Worm (Caenorhabditis elegans) whole organism, L4 larva: Measurements from ENCODE around the gene lin-56.
A peak's percentile ranks its signal among the peaks of the same experiment; 100 is the strongest.

Experiments
- F44E2.7 ChIP-seq: fragments of 200-800 bp; sonication (Bioruptor generic); IDR thresholded peaks from 2 replicates; pipeline ENCODE4 v2.1.2; 2022; ENCODE audit warnings: missing genetic modification characterization, missing compliant biosample characterization
- T20F7.1 ChIP-seq: fragments of 200-800 bp; sonication (Bioruptor generic); optimal IDR thresholded peaks from 2 replicates; lab custom pipeline; 2018; ENCODE audit warnings: mild to moderate bottlenecking, missing genetic modification characterization, missing compliant biosample characterization
- Y75B8A.6 ChIP-seq: fragments of 200-800 bp; sonication (Bioruptor generic); IDR thresholded peaks from 2 replicates; pipeline ENCODE4 v1.3.6; 2022; ENCODE audit warnings: missing genetic modification reagents, missing genetic modification characterization, missing compliant biosample characterization
- ZK546.5 ChIP-seq, 2 experiments: sonication (generic microtip); optimal IDR thresholded peaks; 2 replicates each; lab custom pipeline; 2017; ENCODE audit warnings: missing biosample characterization in 2 of 2, missing genetic modification characterization in 2 of 2
- aha-1 ChIP-seq: fragments of 150-350 bp; peaks from one replicate; lab custom pipeline; 2014; ENCODE audit warnings: missing biosample characterization, missing genetic modification characterization
- ama-1 ChIP-seq: fragments of 150-350 bp; optimal IDR thresholded peaks from 2 replicates; lab custom pipeline; 2014; ENCODE audit warnings: inconsistent platforms, mixed read lengths
- ceh-20 ChIP-seq: fragments of 200-800 bp; sonication (Bioruptor generic); IDR thresholded peaks from 2 replicates; pipeline ENCODE4 v1.3.6; 2022; ENCODE audit warnings: missing genetic modification reagents, missing genetic modification characterization, missing compliant biosample characterization
- ceh-28 ChIP-seq: fragments of 150-350 bp; optimal IDR thresholded peaks from 2 replicates; lab custom pipeline; 2014; ENCODE audit warnings: missing biosample characterization, missing genetic modification reagents, missing genetic modification characterization
- ceh-82 ChIP-seq: sonication (generic microtip); optimal IDR thresholded peaks from 2 replicates; lab custom pipeline; 2017; ENCODE audit warnings: missing biosample characterization, missing genetic modification characterization
- ces-1 ChIP-seq: fragments of 150-350 bp; sonication (generic microtip); optimal IDR thresholded peaks from 4 replicates; lab custom pipeline; 2014; ENCODE audit warnings: missing biosample characterization, missing genetic modification reagents, missing genetic modification characterization
- daf-12 ChIP-seq: fragments of 150-350 bp; optimal IDR thresholded peaks from 2 replicates; lab custom pipeline; 2014; ENCODE audit warnings: missing biosample characterization, missing genetic modification reagents, missing genetic modification characterization
- daf-16 ChIP-seq, 3 experiments: sonication (generic microtip); optimal IDR thresholded peaks; 2 replicates each; lab custom pipeline; 2016 to 2017; ENCODE audit warnings: missing genetic modification characterization in 3 of 3, missing genetic modification reagents in 3 of 3, mild to moderate bottlenecking in 2 of 3, missing compliant biosample characterization in 2 of 3, missing biosample characterization in 1 of 3, moderate library complexity in 1 of 3
- daf-19 ChIP-seq: fragments of 200-800 bp; sonication (Bioruptor generic); conservative IDR thresholded peaks from 2 replicates; pipeline ENCODE4 v1.3.6; 2022; ENCODE audit warnings: missing genetic modification characterization, missing compliant biosample characterization
- dmd-6 ChIP-seq: fragments of 200-800 bp; sonication (Bioruptor generic); IDR thresholded peaks from 2 replicates; pipeline ENCODE4 v1.3.6; 2022; ENCODE audit warnings: missing genetic modification reagents, missing genetic modification characterization, missing compliant biosample characterization
- dmd-9 ChIP-seq: fragments of 200-800 bp; sonication (Bioruptor generic); IDR thresholded peaks from 2 replicates; pipeline ENCODE4 v1.3.6; 2022; ENCODE audit warnings: missing genetic modification reagents, missing genetic modification characterization, missing compliant biosample characterization
- dpl-1 ChIP-seq: fragments of 150-350 bp; optimal IDR thresholded peaks from 2 replicates; lab custom pipeline; 2014; ENCODE audit warnings: missing biosample characterization, missing genetic modification reagents, missing genetic modification characterization
- dve-1 ChIP-seq: sonication (generic microtip); optimal IDR thresholded peaks from 2 replicates; lab custom pipeline; 2017; ENCODE audit warnings: antibody characterized with exemption, mild to moderate bottlenecking, missing genetic modification characterization, missing compliant biosample characterization; ENCODE audit not compliant: insufficient read depth
- egl-27 ChIP-seq: sonication (generic microtip); optimal IDR thresholded peaks from 3 replicates; lab custom pipeline; 2017; ENCODE audit warnings: missing biosample characterization, missing genetic modification reagents, missing genetic modification characterization
- hif-1 ChIP-seq, 2 experiments: sonication (generic microtip); optimal IDR thresholded peaks; 2 replicates each; lab custom pipeline; 2016 to 2017; ENCODE audit warnings: missing compliant biosample characterization in 2 of 2, missing genetic modification characterization in 2 of 2, missing genetic modification reagents in 2 of 2, missing genotype in 2 of 2, mild to moderate bottlenecking in 1 of 2
- hlh-11 ChIP-seq: fragments of 200-800 bp; sonication (Bioruptor generic); optimal IDR thresholded peaks from 2 replicates; lab custom pipeline; 2018; ENCODE audit warnings: mild to moderate bottlenecking, missing genetic modification characterization, missing compliant biosample characterization
- hlh-30 ChIP-seq: sonication (generic microtip); optimal IDR thresholded peaks from 2 replicates; lab custom pipeline; 2017; ENCODE audit warnings: antibody characterized with exemption, mild to moderate bottlenecking, missing genetic modification characterization, missing compliant biosample characterization; ENCODE audit not compliant: insufficient read depth
- hmg-1.1 ChIP-seq: fragments of 200-800 bp; sonication (Bioruptor generic); IDR thresholded peaks from 2 replicates; pipeline ENCODE4 v1.3.6; 2022; ENCODE audit warnings: missing genetic modification reagents, missing genetic modification characterization, missing compliant biosample characterization
- lsy-2 ChIP-seq, 2 experiments: fragments of 150-350 bp in 1 of 2; sonication (generic microtip) in 1 of 2; optimal IDR thresholded peaks; 2 replicates each; lab custom pipeline; 2014 to 2017; ENCODE audit warnings: missing biosample characterization in 2 of 2, missing genetic modification characterization in 2 of 2
- mdl-1 ChIP-seq, 2 experiments: fragments of 150-350 bp in 1 of 2; sonication (generic microtip) in 1 of 2; optimal IDR thresholded peaks; 2 replicates each; lab custom pipeline; 2014 to 2017; ENCODE audit warnings: missing biosample characterization in 2 of 2, missing genetic modification characterization in 2 of 2
- mep-1 ChIP-seq: fragments of 150-350 bp; sonication (generic microtip); optimal IDR thresholded peaks from 3 replicates; lab custom pipeline; 2014; ENCODE audit warnings: missing biosample characterization, missing genetic modification characterization
- mes-2 ChIP-seq: sonication (generic microtip); optimal IDR thresholded peaks from 2 replicates; lab custom pipeline; 2016; ENCODE audit warnings: missing genotype, mild to moderate bottlenecking, missing genetic modification characterization, missing compliant biosample characterization; ENCODE audit not compliant: poor library complexity, severe bottlenecking
- mxl-3 ChIP-seq: fragments of 200-800 bp; sonication (Bioruptor generic); optimal IDR thresholded peaks from 2 replicates; lab custom pipeline; 2018; ENCODE audit warnings: mild to moderate bottlenecking, missing genetic modification characterization, missing compliant biosample characterization
- nhr-11 ChIP-seq: fragments of 150-350 bp; optimal IDR thresholded peaks from 2 replicates; lab custom pipeline; 2014; ENCODE audit warnings: missing biosample characterization, missing genetic modification characterization
- nhr-25 ChIP-seq: sonication (generic microtip); optimal IDR thresholded peaks from 2 replicates; lab custom pipeline; 2017; ENCODE audit warnings: missing genetic modification characterization, mild to moderate bottlenecking, missing compliant biosample characterization, antibody characterized with exemption, moderate library complexity, borderline replicate concordance; ENCODE audit not compliant: insufficient read depth
- nhr-28 ChIP-seq: fragments of 150-350 bp; optimal IDR thresholded peaks from 2 replicates; lab custom pipeline; 2014; ENCODE audit warnings: missing biosample characterization, missing genetic modification characterization
- nhr-42 ChIP-seq: fragments of 200-800 bp; sonication (Bioruptor generic); IDR thresholded peaks from 2 replicates; pipeline ENCODE4 v1.3.6; 2022; ENCODE audit warnings: missing genetic modification characterization, missing compliant biosample characterization
- pha-4 ChIP-seq, 2 experiments: fragments of 150-350 bp in 1 of 2; fragments of 200-800 bp in 1 of 2; sonication (Bioruptor generic) in 1 of 2; IDR thresholded peaks in 1 of 2; optimal IDR thresholded peaks in 1 of 2; 2 replicates each; pipeline versions ENCODE4 v1.3.6 to Lab custom; 2014 to 2022; ENCODE audit warnings: missing genetic modification characterization in 2 of 2, missing genetic modification reagents in 2 of 2, missing biosample characterization in 1 of 2, missing compliant biosample characterization in 1 of 2
- pqm-1 ChIP-seq: sonication (generic microtip); optimal IDR thresholded peaks from 2 replicates; lab custom pipeline; 2017; ENCODE audit warnings: missing biosample characterization, missing genetic modification characterization
- rbr-2 ChIP-seq: sonication (generic microtip); optimal IDR thresholded peaks from 2 replicates; lab custom pipeline; 2016; ENCODE audit warnings: missing genotype, missing genetic modification characterization, missing compliant biosample characterization
- skn-1 ChIP-seq: fragments of 150-350 bp; optimal IDR thresholded peaks from 2 replicates; lab custom pipeline; 2014; ENCODE audit warnings: missing biosample characterization, missing genetic modification characterization
- tra-1 ChIP-seq: fragments of 200-800 bp; sonication (Bioruptor generic); IDR thresholded peaks from 2 replicates; pipeline ENCODE4 v1.3.6; 2022; ENCODE audit warnings: missing genetic modification reagents, missing genetic modification characterization, missing compliant biosample characterization
- unc-130 ChIP-seq: sonication (generic microtip); optimal IDR thresholded peaks from 2 replicates; lab custom pipeline; 2016; ENCODE audit warnings: missing genetic modification reagents, missing genetic modification characterization, missing compliant biosample characterization
- ztf-11 ChIP-seq: fragments of 150-350 bp; optimal IDR thresholded peaks from 2 replicates; lab custom pipeline; 2014; ENCODE audit warnings: missing biosample characterization, missing genetic modification characterization

Gene lin-56

DNA sequence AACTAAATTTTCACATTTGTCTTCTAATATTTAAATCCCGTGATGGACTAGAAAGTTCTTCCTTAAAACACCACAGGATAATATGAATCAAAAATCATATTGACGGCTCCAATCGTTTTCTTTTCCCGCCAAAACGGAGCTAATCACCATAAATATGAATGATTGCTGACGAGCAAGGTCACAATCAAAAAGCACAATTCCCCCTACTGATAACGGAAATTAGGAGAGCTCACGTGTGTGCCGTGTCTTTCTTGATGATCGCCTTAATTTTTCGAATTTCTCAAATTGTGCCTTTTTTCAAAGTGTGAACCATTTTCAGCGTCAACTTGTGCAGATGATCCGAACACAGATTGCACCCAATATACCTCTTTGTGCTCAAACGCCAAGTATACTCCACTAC, 5.9 kb upstream of the lin-56 start (continued):
- no peak for TF ChIP-seq ceh-82 (tag; lab: Kevin White, UChicago)
- no peak for TF ChIP-seq ZK546.5 (tag; optimal IDR thresholded peaks at IDR 0.05; lab: Kevin White, UChicago)
- no peak for TF ChIP-seq skn-1 (tag; lab: Kevin White, UChicago)
- no peak for TF ChIP-seq daf-19 (GFP tag; lab: Robert Waterston, UW)
- TF ChIP-seq mdl-1 (tag; optimal IDR thresholded peaks at IDR 0.05; lab: Kevin White, UChicago): peak in 1 of 2 experiments; percentile 19
- peak; percentile 42 for TF ChIP-seq pqm-1 (tag; lab: Kevin White, UChicago)
- no peak for TF ChIP-seq F44E2.7 (GFP tag; lab: Robert Waterston, UW)
- no peak for TF ChIP-seq ceh-20 (GFP tag; lab: Robert Waterston, UW)
- TF ChIP-seq ztf-11 (tag; lab: Kevin White, UChicago): no peak
- no peak for TF ChIP-seq unc-130 (GFP tag; lab: Kevin White, UChicago)
- TF ChIP-seq dve-1: peak; percentile 51
- TF ChIP-seq ces-1 (GFP tag; lab: Kevin White, UChicago): no peak
- peak; percentile 56 for TF ChIP-seq hlh-11 (tag; lab: Kevin White, UChicago)

DNA sequence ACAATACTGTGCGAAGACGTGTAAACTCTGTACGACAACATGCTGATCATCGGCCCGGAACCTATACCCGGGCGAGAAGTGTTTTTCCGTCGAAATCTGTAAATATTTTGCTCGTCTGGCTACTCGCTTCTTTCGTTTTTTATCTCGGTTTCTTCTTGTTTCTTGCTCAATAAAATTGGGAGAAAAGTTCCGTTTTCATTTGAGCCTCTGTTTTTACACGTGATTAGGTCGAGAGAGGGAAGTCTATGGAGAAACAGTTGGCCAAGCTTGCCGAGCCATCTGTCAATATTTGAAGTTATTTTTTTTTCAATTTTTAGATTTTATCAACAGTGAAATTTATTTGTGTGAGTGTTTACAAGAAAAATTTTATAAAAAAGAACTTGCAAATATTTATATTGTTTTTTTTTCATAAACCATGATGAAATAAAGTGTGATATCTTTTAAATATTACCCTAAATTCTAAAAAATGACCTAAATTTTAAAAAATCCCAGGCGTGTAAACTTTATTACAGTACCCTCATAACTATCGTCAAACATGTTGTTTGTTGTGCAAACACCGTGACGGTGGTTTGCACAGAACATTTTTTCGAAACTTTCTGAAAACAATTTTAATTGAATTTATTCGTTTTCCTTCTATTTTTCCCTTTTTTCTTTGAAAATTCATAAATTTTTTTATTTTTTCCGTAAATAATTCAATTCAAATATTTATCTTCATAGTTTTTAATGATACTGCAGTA, 4.7 kb upstream of the lin-56 start:
- TF ChIP-seq hlh-30 (tag; lab: Kevin White, UChicago) (peak; percentile 23), ceh-28 (tag; lab: Kevin White, UChicago) (no peak), daf-16 (GFP tag; optimal IDR thresholded peaks at IDR 0.05; lab: Kevin White, UChicago) (peak in 1 of 2 experiments; percentile 97), daf-16 (tag; optimal IDR thresholded peaks at IDR 0.05; lab: Kevin White, UChicago) (peak; percentile 1), lsy-2 (tag; optimal IDR thresholded peaks at IDR 0.05; lab: Kevin White, UChicago) (peak in 1 of 2 experiments; percentile 80), hlh-11 (tag; lab: Kevin White, UChicago) (peak; percentile 35), Y75B8A.6 (GFP tag; lab: Robert Waterston, UW) (no peak), aha-1 (peak; percentile 71), dmd-9 (no peak), T20F7.1 (GFP tag; lab: Kevin White, UChicago) (peak; percentile 36)

DNA sequence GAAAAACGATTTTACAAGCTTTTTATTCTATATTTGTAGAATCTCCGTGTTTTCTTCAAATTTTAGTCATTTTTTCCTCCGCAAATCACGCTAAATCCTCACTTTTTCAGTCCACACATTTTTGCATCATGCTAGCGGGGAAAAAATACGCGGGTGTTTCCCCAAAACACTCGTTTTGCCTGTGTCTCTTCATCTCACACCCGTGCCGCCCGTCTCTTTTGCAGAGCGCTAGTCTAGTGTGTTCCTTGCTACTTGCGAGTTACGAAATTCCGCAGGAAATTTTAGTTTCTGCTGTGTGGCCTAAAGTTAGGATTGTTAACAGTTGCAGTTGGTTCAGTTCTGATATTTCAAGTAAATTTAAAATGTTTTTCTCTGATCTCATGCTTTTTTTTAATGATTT, 4.1 kb upstream of the lin-56 start:
- TF ChIP-seq mes-2 (tag; lab: Kevin White, UChicago) (peak; percentile 44), hlh-30 (tag; lab: Kevin White, UChicago) (peak; percentile 49), ceh-82 (tag; lab: Kevin White, UChicago) (no peak), daf-16 (GFP tag; optimal IDR thresholded peaks at IDR 0.05; lab: Kevin White, UChicago) (no peak), daf-16 (tag; optimal IDR thresholded peaks at IDR 0.05; lab: Kevin White, UChicago) (peak; percentile 27), rbr-2 (tag; lab: Kevin White, UChicago) (peak; percentile 33), mep-1 (tag; lab: Kevin White, UChicago) (peak; percentile 3), ama-1 (lab: Kevin White, UChicago) (peak; percentile 23), mxl-3 (GFP tag; lab: Kevin White, UChicago) (peak; percentile 66), nhr-25 (tag; lab: Kevin White, UChicago) (no peak), hmg-1.1 (GFP tag; lab: Robert Waterston, UW) (peak; percentile 64), daf-12 (tag; lab: Kevin White, UChicago) (no peak), pha-4 (GFP tag; IDR thresholded peaks at IDR 0.05; lab: Robert Waterston, UW) (no peak), pha-4 (tag; optimal IDR thresholded peaks at IDR 0.05; lab: Kevin White, UChicago) (peak; percentile 8), dpl-1 (GFP tag; lab: Kevin White, UChicago) (peak; percentile 17), nhr-28 (tag; lab: Kevin White, UChicago) (peak; percentile 77), aha-1 (peak; percentile 83), mdl-1 (tag; optimal IDR thresholded peaks at IDR 0.05; lab: Kevin White, UChicago) (peak; percentile 51 to 67), dmd-6 (GFP tag; lab: Robert Waterston, UW) (peak; percentile 38; the same call in 1 of the 2 replicates), hif-1 (tag; optimal IDR thresholded peaks at IDR 0.05; lab: Kevin White, UChicago) (peak in 1 of 2 experiments; percentile 30), tra-1 (GFP tag; lab: Robert Waterston, UW) (peak; percentile 52; the same call in 1 of the 2 replicates), egl-27 (no peak), nhr-11 (peak; percentile 75), nhr-42 (GFP tag; lab: Robert Waterston, UW) (no peak), hlh-11 (tag; lab: Kevin White, UChicago) (peak; percentile 28)
